Fruit fly (Drosophila melanogaster) whole organism, adult: Measurements from ENCODE around the gene CarT.

Experiments
- CG11617 ChIP-seq: fragments of 200-800 bp; sonication (Bioruptor generic); optimal IDR thresholded peaks from 2 replicates; lab custom pipeline; 2017; ENCODE audit warnings: mild to moderate bottlenecking, missing biosample characterization, missing genetic modification reagents, missing genetic modification characterization
- CG12768 ChIP-seq: fragments of 200-800 bp; sonication (Bioruptor generic); optimal IDR thresholded peaks from 2 replicates; lab custom pipeline; 2017; ENCODE audit warnings: missing biosample characterization, missing genetic modification characterization, mild to moderate bottlenecking, moderate library complexity, missing genetic modification reagents
- CG14711 ChIP-seq: fragments of 200-800 bp; sonication (Bioruptor generic); optimal IDR thresholded peaks from 2 replicates; lab custom pipeline; 2018; ENCODE audit warnings: missing biosample characterization, mild to moderate bottlenecking, missing genetic modification characterization, moderate library complexity
- CG1620 ChIP-seq: fragments of 200-800 bp; sonication (Bioruptor generic); optimal IDR thresholded peaks from 2 replicates; lab custom pipeline; 2016; ENCODE audit warnings: missing biosample characterization, missing genetic modification characterization
- CG33017 ChIP-seq: fragments of 200-800 bp; sonication (Bioruptor generic); optimal IDR thresholded peaks from 2 replicates; lab custom pipeline; 2018; ENCODE audit warnings: missing biosample characterization, mild to moderate bottlenecking, missing genetic modification characterization, moderate library complexity
- CG5204 ChIP-seq: fragments of 200-800 bp; sonication (Bioruptor generic); optimal IDR thresholded peaks from 2 replicates; lab custom pipeline; 2016; ENCODE audit warnings: missing biosample characterization, missing genetic modification characterization
- CG7045 ChIP-seq: fragments of 200-800 bp; sonication (Bioruptor generic); optimal IDR thresholded peaks from 2 replicates; lab custom pipeline; 2017; ENCODE audit warnings: missing biosample characterization, mild to moderate bottlenecking, missing genetic modification characterization
- CG7101 ChIP-seq: fragments of 200-800 bp; sonication (Bioruptor generic); optimal IDR thresholded peaks from 2 replicates; lab custom pipeline; 2018; ENCODE audit warnings: missing biosample characterization, mild to moderate bottlenecking, missing genetic modification characterization, moderate library complexity
- Clk ChIP-seq: fragments of 200-800 bp; sonication (Bioruptor generic); optimal IDR thresholded peaks from 2 replicates; lab custom pipeline; 2017; ENCODE audit warnings: missing biosample characterization, missing genetic modification characterization
- Hr96 ChIP-seq: fragments of 200-800 bp; sonication (Bioruptor generic); optimal IDR thresholded peaks from 2 replicates; lab custom pipeline; 2016; ENCODE audit warnings: missing biosample characterization, missing genetic modification characterization
- Mnt ChIP-seq: fragments of 200-800 bp; sonication (Bioruptor generic); optimal IDR thresholded peaks from 2 replicates; lab custom pipeline; 2016; ENCODE audit warnings: missing biosample characterization, mild to moderate bottlenecking, missing genetic modification characterization
- bab1 ChIP-seq: fragments of 200-800 bp; sonication (Bioruptor generic); optimal IDR thresholded peaks from 3 replicates; lab custom pipeline; 2019; ENCODE audit warnings: missing biosample characterization, mild to moderate bottlenecking, missing genetic modification characterization, moderate library complexity
- cic ChIP-seq: fragments of 200-800 bp; sonication (Bioruptor generic); optimal IDR thresholded peaks from 2 replicates; lab custom pipeline; 2017; ENCODE audit warnings: missing biosample characterization, mild to moderate bottlenecking, missing genetic modification characterization, moderate library complexity
- cnc ChIP-seq, 2 experiments: fragments of >200 bp; optimal IDR thresholded peaks; 2 replicates each; lab custom pipeline; 2017
- kay ChIP-seq: fragments of 200-800 bp; sonication (Bioruptor generic); peaks from one replicate; lab custom pipeline; 2016; ENCODE audit warnings: missing biosample characterization, missing genetic modification characterization, borderline replicate concordance
- ovo ChIP-seq: fragments of 200-800 bp; sonication (Bioruptor generic); optimal IDR thresholded peaks from 2 replicates; lab custom pipeline; 2016; ENCODE audit warnings: missing biosample characterization, missing genetic modification characterization
- pad ChIP-seq: fragments of 200-800 bp; sonication (Bioruptor generic); optimal IDR thresholded peaks from 3 replicates; lab custom pipeline; 2017; ENCODE audit warnings: missing biosample characterization, missing genetic modification characterization, mild to moderate bottlenecking, moderate library complexity, missing genetic modification reagents
- tj ChIP-seq: fragments of 200-800 bp; sonication (Bioruptor generic); optimal IDR thresholded peaks from 3 replicates; lab custom pipeline; 2017; ENCODE audit warnings: missing biosample characterization, mild to moderate bottlenecking, missing genetic modification characterization, moderate library complexity
- toe ChIP-seq: fragments of 200-800 bp; sonication (Bioruptor generic); optimal IDR thresholded peaks from 2 replicates; lab custom pipeline; 2016; ENCODE audit warnings: missing biosample characterization, missing genetic modification characterization

CarT gene

dm6 chr2L:20721456-20721855 is 8.6 kb downstream of the CarT start:
- TF ChIP-seq CG33017 (tag; lab: Kevin White, UChicago) (no peak), toe (GFP tag; lab: Kevin White, UChicago) (no peak), ovo (GFP tag; lab: Kevin White, UChicago) (no peak), pad (GFP tag; lab: Kevin White, UChicago) (no peak), CG12768 (GFP tag; lab: Kevin White, UChicago) (no peak), CG7045 (GFP tag; lab: Kevin White, UChicago) (no peak), cic (GFP tag; lab: Kevin White, UChicago) (no peak), Clk (GFP tag; lab: Kevin White, UChicago) (no peak), Hr96 (GFP tag; lab: Kevin White, UChicago) (no peak), Mnt (no peak), CG14711 (tag; lab: Kevin White, UChicago) (no peak), CG7101 (tag; lab: Kevin White, UChicago) (no peak), cnc (optimal IDR thresholded peaks at IDR 0.05; lab: Kevin White, UChicago) (no peak), CG5204 (GFP tag; lab: Kevin White, UChicago) (no peak), bab1 (no peak)

- peak; percentile 91 for TF ChIP-seq cic (GFP tag; lab: Kevin White, UChicago)
- no peak for TF ChIP-seq cnc (optimal IDR thresholded peaks at IDR 0.05; lab: Kevin White, UChicago)
- TF ChIP-seq kay (GFP tag; lab: Kevin White, UChicago) = no peak
- no peak for TF ChIP-seq Mnt
- no peak for TF ChIP-seq CG33017 (tag; lab: Kevin White, UChicago)
- TF ChIP-seq Clk (GFP tag; lab: Kevin White, UChicago) = no peak
- TF ChIP-seq pad (GFP tag; lab: Kevin White, UChicago) = peak; percentile 94
- TF ChIP-seq CG11617 (GFP tag; lab: Kevin White, UChicago) = no peak
- TF ChIP-seq CG7101 (tag; lab: Kevin White, UChicago) = no peak
- TF ChIP-seq toe (GFP tag; lab: Kevin White, UChicago) = no peak
- no peak for TF ChIP-seq CG14711 (tag; lab: Kevin White, UChicago)
Measured at dm6 chr2L:20720011-20720410, 10.1 kb downstream of the CarT start.

- TF ChIP-seq kay (GFP tag; lab: Kevin White, UChicago) (no peak), Clk (GFP tag; lab: Kevin White, UChicago) (no peak), Mnt (no peak), cic (GFP tag; lab: Kevin White, UChicago) (no peak), CG33017 (tag; lab: Kevin White, UChicago) (no peak), CG7101 (tag; lab: Kevin White, UChicago) (no peak), pad (GFP tag; lab: Kevin White, UChicago) (no peak), Hr96 (GFP tag; lab: Kevin White, UChicago) (no peak)
Measured at dm6 chr2L:20716712-20717111, 13.4 kb downstream of the CarT start.

- TF ChIP-seq CG5204 (GFP tag; lab: Kevin White, UChicago) (no peak), Mnt (peak; percentile 27), bab1 (peak; percentile 8), Hr96 (GFP tag; lab: Kevin White, UChicago) (peak; percentile 3), tj (GFP tag; lab: Kevin White, UChicago) (peak; percentile 13), CG7045 (GFP tag; lab: Kevin White, UChicago) (no peak), CG14711 (tag; lab: Kevin White, UChicago) (no peak), CG12768 (GFP tag; lab: Kevin White, UChicago) (peak; percentile 14), ovo (GFP tag; lab: Kevin White, UChicago) (peak; percentile 89), CG7101 (tag; lab: Kevin White, UChicago) (no peak), CG1620 (GFP tag; lab: Kevin White, UChicago) (no peak), Clk (GFP tag; lab: Kevin White, UChicago) (no peak), cic (GFP tag; lab: Kevin White, UChicago) (peak; percentile 77)
Measured at dm6 chr2L:20716077-20716476, 14.0 kb downstream of the CarT start.

dm6 chr2L:20714468-20715404 is 15.3 kb downstream of the CarT start, which contains the start of gene Hr38:
Gene Hr38, minus strand, starts transcription at chr2L:20714588.
- peak; percentile 22 for TF ChIP-seq CG14711 (tag; lab: Kevin White, UChicago)
- peak; percentile 10 for TF ChIP-seq toe (GFP tag; lab: Kevin White, UChicago)
- peak; percentile 73 for TF ChIP-seq kay (GFP tag; lab: Kevin White, UChicago)
- peak; percentile 49 for TF ChIP-seq CG7045 (GFP tag; lab: Kevin White, UChicago)
- TF ChIP-seq bab1 = peak; percentile 1
- no peak for TF ChIP-seq CG5204 (GFP tag; lab: Kevin White, UChicago)
- peak; percentile 40 for TF ChIP-seq CG33017 (tag; lab: Kevin White, UChicago)
- TF ChIP-seq tj (GFP tag; lab: Kevin White, UChicago) = no peak
- peak; percentile 56 for TF ChIP-seq cic (GFP tag; lab: Kevin White, UChicago)
- no peak for TF ChIP-seq cnc (optimal IDR thresholded peaks at IDR 0.05; lab: Kevin White, UChicago)
- TF ChIP-seq ovo (GFP tag; lab: Kevin White, UChicago) = no peak
- peak; percentile 35 for TF ChIP-seq CG12768 (GFP tag; lab: Kevin White, UChicago)
- TF ChIP-seq Mnt = peak; percentile 49
- TF ChIP-seq Hr96 (GFP tag; lab: Kevin White, UChicago) = peak; percentile 31
